Fruit fly (Drosophila melanogaster): ENCODE data around the gene Rga.

The Rga gene

dm6 chr3R:5568590-5568989, 44.3 kb downstream of the Rga start, which contains the start of the genes CG2931 and Rheb (continued):
- peak; percentile 81 for TF ChIP-seq slbo (GFP tag; IDR thresholded peaks at IDR 0.05)
- no peak for TF ChIP-seq CG11504 (tag; optimal IDR thresholded peaks at IDR 0.05)
- TF ChIP-seq otp (GFP tag; IDR thresholded peaks at IDR 0.05): no peak
- peak; percentile 41 for TF ChIP-seq MESR4 (GFP tag; optimal IDR thresholded peaks at IDR 0.05)
- TF ChIP-seq row (GFP tag; IDR thresholded peaks at IDR 0.05): peak; percentile 94
- peak; percentile 100 for TF ChIP-seq CG17802 (tag; optimal IDR thresholded peaks at IDR 0.05)
- TF ChIP-seq cwo (GFP tag; optimal IDR thresholded peaks at IDR 0.05): no peak
- TF ChIP-seq CG34422 (GFP tag; IDR thresholded peaks at IDR 0.05): peak; percentile 35; the same call in 1 of the 3 replicates
- no peak for TF ChIP-seq CG12236 (GFP tag; optimal IDR thresholded peaks at IDR 0.05)
- peak; percentile 8 for TF ChIP-seq CG11723 (GFP tag; optimal IDR thresholded peaks at IDR 0.05)
- no peak for TF ChIP-seq kni (GFP tag; optimal IDR thresholded peaks at IDR 0.05)
- TF ChIP-seq sc (optimal IDR thresholded peaks at IDR 0.05): no peak
- TF ChIP-seq sc (GFP tag; optimal IDR thresholded peaks at IDR 0.05): no peak
- TF ChIP-seq CG17912 (GFP tag; optimal IDR thresholded peaks at IDR 0.05): no peak
- TF ChIP-seq CG8478 (optimal IDR thresholded peaks at IDR 0.05): no peak
- TF ChIP-seq Doc3 (GFP tag; IDR thresholded peaks at IDR 0.05; ENCODE audit: partially characterized antibody): peak; percentile 79
- TF ChIP-seq CG7963 (GFP tag; IDR thresholded peaks at IDR 0.05; ENCODE audit: partially characterized antibody): no peak
- TF ChIP-seq Bteb2 (GFP tag; optimal IDR thresholded peaks at IDR 0.05): peak; percentile 51
- no peak for TF ChIP-seq her (GFP tag; optimal IDR thresholded peaks at IDR 0.05)
- peak; percentile 45 for TF ChIP-seq ewg (GFP tag; optimal IDR thresholded peaks at IDR 0.05)
- TF ChIP-seq CG4730 (GFP tag; IDR thresholded peaks at IDR 0.05): peak; percentile 31; the same call in 1 of the 2 replicates
- TF ChIP-seq tll (GFP tag; optimal IDR thresholded peaks at IDR 0.05): no peak
- peak; percentile 61; the same call in 1 of the 2 replicates for TF ChIP-seq CG42726 (GFP tag; IDR thresholded peaks at IDR 0.05; ENCODE audit: partially characterized antibody)
- TF ChIP-seq sens (GFP tag): peak; percentile 93
- TF ChIP-seq Ptx1 (GFP tag; IDR thresholded peaks at IDR 0.05): peak; percentile 79
- TF ChIP-seq CG43689 (GFP tag; IDR thresholded peaks at IDR 0.05): no peak
- TF ChIP-seq knrl (GFP tag; IDR thresholded peaks at IDR 0.05; ENCODE audit: partially characterized antibody): peak; percentile 84
- no peak for TF ChIP-seq ash1 (GFP tag; optimal IDR thresholded peaks at IDR 0.05)
- peak; percentile 44 to 67 for TF ChIP-seq Pdp1 (GFP tag; optimal IDR thresholded peaks at IDR 0.05)
- TF ChIP-seq ttk (GFP tag; IDR thresholded peaks at IDR 0.05): 0 out of 2 replicates have a peak, but pooled peaks have one; percentile 57
- TF ChIP-seq CG7556 (GFP tag; optimal IDR thresholded peaks at IDR 0.05): peak; percentile 20
- TF ChIP-seq nerfin-2 (GFP tag; IDR thresholded peaks at IDR 0.05; ENCODE audit: partially characterized antibody): 0 out of 2 replicates have a peak, but pooled peaks have one; percentile 30
- TF ChIP-seq HLH54F (GFP tag; optimal IDR thresholded peaks at IDR 0.05): peak; percentile 46
- peak; percentile 53 for TF ChIP-seq CG3995 (GFP tag; optimal IDR thresholded peaks at IDR 0.05)
- TF ChIP-seq NK7.1 (GFP tag; optimal IDR thresholded peaks at IDR 0.05): no peak
- TF ChIP-seq Fer2 (tag; optimal IDR thresholded peaks at IDR 0.05): peak; percentile 34
- peak; percentile 87 for TF ChIP-seq CG4617 (GFP tag; optimal IDR thresholded peaks at IDR 0.05; ENCODE audit: borderline replicate concordance)
- peak; percentile 13 for TF ChIP-seq Hand (GFP tag; optimal IDR thresholded peaks at IDR 0.05)
- no peak for TF ChIP-seq so (GFP tag; IDR thresholded peaks at IDR 0.05)
- TF ChIP-seq CG18476 (GFP tag; optimal IDR thresholded peaks at IDR 0.05): peak; percentile 43
- TF ChIP-seq CG2199 (GFP tag; IDR thresholded peaks at IDR 0.05): 0 out of 3 replicates have a peak, but pooled peaks have one; percentile 12
- no peak for TF ChIP-seq Hr78 (GFP tag; optimal IDR thresholded peaks at IDR 0.05)
- TF ChIP-seq Hmx (GFP tag; optimal IDR thresholded peaks at IDR 0.05): peak; percentile 48
- TF ChIP-seq Usf (GFP tag; optimal IDR thresholded peaks at IDR 0.05): no peak
- peak; percentile 0 for TF ChIP-seq CG2875 (GFP tag; optimal IDR thresholded peaks at IDR 0.05)
- TF ChIP-seq tup (GFP tag; optimal IDR thresholded peaks at IDR 0.05): peak; percentile 48
- peak; percentile 78 for TF ChIP-seq CG2712 (tag; optimal IDR thresholded peaks at IDR 0.05)
- no peak for TF ChIP-seq ro (GFP tag; IDR thresholded peaks at IDR 0.05)
- peak; percentile 76 for TF ChIP-seq amos (GFP tag; IDR thresholded peaks at IDR 0.05; ENCODE audit: partially characterized antibody)
- TF ChIP-seq CG32532 (GFP tag; IDR thresholded peaks at IDR 0.05): peak; percentile 71

Data from whole organism, embryonic.